Fruit fly (Drosophila melanogaster): ENCODE data around the gene Semp1.

dm6 chr2L:15611669-15612308, 1.3 kb downstream of the Semp1 start, which contains the start of gene CG15255:
- TF ChIP-seq Ets98B (GFP tag; IDR thresholded peaks at IDR 0.05) (no peak), CG13204 (GFP tag; optimal IDR thresholded peaks at IDR 0.05) (no peak), CG8301 (tag; optimal IDR thresholded peaks at IDR 0.05) (no peak), CG34367 (tag; optimal IDR thresholded peaks at IDR 0.05) (no peak), CG8159 (tag; optimal IDR thresholded peaks at IDR 0.05) (no peak), D1 (tag; optimal IDR thresholded peaks at IDR 0.05) (no peak), CG12605 (GFP tag; IDR thresholded peaks at IDR 0.05) (no peak), gl (tag; optimal IDR thresholded peaks at IDR 0.05) (no peak), CG4496 (GFP tag; IDR thresholded peaks at IDR 0.05) (no peak), rn (GFP tag; IDR thresholded peaks at IDR 0.05) (no peak), CG9948 (tag; optimal IDR thresholded peaks at IDR 0.05) (no peak), Snoo (tag; optimal IDR thresholded peaks at IDR 0.05) (no peak), fd96Ca (GFP tag; IDR thresholded peaks at IDR 0.05) (no peak), CG32121 (GFP tag; IDR thresholded peaks at IDR 0.05) (no peak)

Data from whole organism, pupa.